Fruit fly (Drosophila melanogaster): Measurements from ENCODE around the gene Sec16.

The Sec16 gene

dm6 chrX:12631317-12632156 lies 35.7 kb downstream of the Sec16 start, which contains the start of gene Tomosyn (continued):
- TF ChIP-seq CG13123 (GFP tag; optimal IDR thresholded peaks at IDR 0.05), result peak; percentile 4
- TF ChIP-seq CG16779 (GFP tag; IDR thresholded peaks at IDR 0.05), result no peak
- no peak for TF ChIP-seq CG42726 (GFP tag; IDR thresholded peaks at IDR 0.05; ENCODE audit: partially characterized antibody)
- peak; percentile 71 for TF ChIP-seq CG14860 (GFP tag; IDR thresholded peaks at IDR 0.05; ENCODE audit: partially characterized antibody)
- TF ChIP-seq CG18764 (GFP tag; optimal IDR thresholded peaks at IDR 0.05), result peak; percentile 4
- peak; percentile 69 for TF ChIP-seq inv (GFP tag; IDR thresholded peaks at IDR 0.05; ENCODE audit: partially characterized antibody)
- peak; percentile 59 for TF ChIP-seq CG18262 (tag; optimal IDR thresholded peaks at IDR 0.05)
- TF ChIP-seq CG33557 (GFP tag; optimal IDR thresholded peaks at IDR 0.05), result peak; percentile 13
- TF ChIP-seq CG15479 (GFP tag; optimal IDR thresholded peaks at IDR 0.05), result no peak
- no peak for TF ChIP-seq luna (GFP tag; optimal IDR thresholded peaks at IDR 0.05)
- no peak for TF ChIP-seq sens-2 (GFP tag; IDR thresholded peaks at IDR 0.05)
- no peak for TF ChIP-seq TFAM (GFP tag; optimal IDR thresholded peaks at IDR 0.05)
- TF ChIP-seq ham (GFP tag; IDR thresholded peaks at IDR 0.05), result no peak
- 0 out of 2 replicates have a peak, but pooled peaks have one; percentile 15 for TF ChIP-seq CG6272 (GFP tag; IDR thresholded peaks at IDR 0.05)
- peak; percentile 41 for TF ChIP-seq CG30403 (GFP tag; optimal IDR thresholded peaks at IDR 0.05)
- TF ChIP-seq crol (GFP tag; IDR thresholded peaks at IDR 0.05), result peak; percentile 84
- TF ChIP-seq Ada2b (GFP tag; IDR thresholded peaks at IDR 0.05), result no peak
- no peak for TF ChIP-seq Aef1 (GFP tag; IDR thresholded peaks at IDR 0.05)
- TF ChIP-seq jumu (GFP tag; optimal IDR thresholded peaks at IDR 0.05), result peak; percentile 16
- no peak for TF ChIP-seq CG8944 (GFP tag; optimal IDR thresholded peaks at IDR 0.05)
- TF ChIP-seq gcm (GFP tag; optimal IDR thresholded peaks at IDR 0.05), result peak; percentile 25
- TF ChIP-seq twi (tag; optimal IDR thresholded peaks at IDR 0.05), result no peak
- no peak for TF ChIP-seq ap (GFP tag; IDR thresholded peaks at IDR 0.05)
- TF ChIP-seq lbe (GFP tag; optimal IDR thresholded peaks at IDR 0.05), result no peak
- peak; percentile 54 for TF ChIP-seq grau (tag; optimal IDR thresholded peaks at IDR 0.05)
- TF ChIP-seq CG12155 (GFP tag; optimal IDR thresholded peaks at IDR 0.05), result no peak
- no peak for TF ChIP-seq Oaz (GFP tag; IDR thresholded peaks at IDR 0.05)
- peak; percentile 69 for TF ChIP-seq gem (tag; optimal IDR thresholded peaks at IDR 0.05)
- peak; percentile 54 for TF ChIP-seq trem (tag; optimal IDR thresholded peaks at IDR 0.05)
- TF ChIP-seq CG15601 (tag; optimal IDR thresholded peaks at IDR 0.05), result no peak
- TF ChIP-seq NC2β (GFP tag; optimal IDR thresholded peaks at IDR 0.05), result peak; percentile 52
- no peak for TF ChIP-seq Gsc (GFP tag; IDR thresholded peaks at IDR 0.05)
- TF ChIP-seq Vsx1 (GFP tag; optimal IDR thresholded peaks at IDR 0.05), result no peak
- TF ChIP-seq Drgx (GFP tag; IDR thresholded peaks at IDR 0.05), result no peak
- no peak for TF ChIP-seq vfl (GFP tag; optimal IDR thresholded peaks at IDR 0.05)
- TF ChIP-seq salm (tag; optimal IDR thresholded peaks at IDR 0.05), result no peak
- peak; percentile 59 for TF ChIP-seq gfzf (GFP tag; optimal IDR thresholded peaks at IDR 0.05)
- TF ChIP-seq rib (GFP tag; IDR thresholded peaks at IDR 0.05), result no peak
- no peak for TF ChIP-seq CG11560 (tag; IDR thresholded peaks at IDR 0.05)
- peak; percentile 84 for TF ChIP-seq scrt (GFP tag; optimal IDR thresholded peaks at IDR 0.05)
- peak; percentile 0 for TF ChIP-seq CG12104 (GFP tag; optimal IDR thresholded peaks at IDR 0.05)
- no peak for TF ChIP-seq CG32772 (GFP tag; IDR thresholded peaks at IDR 0.05)
- TF ChIP-seq CG12391 (tag; optimal IDR thresholded peaks at IDR 0.05), result peak; percentile 61
- TF ChIP-seq CG14667 (GFP tag; IDR thresholded peaks at IDR 0.05), result no peak
- peak; percentile 58; the same call in 2 of the 3 replicates for TF ChIP-seq CG17361 (GFP tag; IDR thresholded peaks at IDR 0.05)
- no peak for TF ChIP-seq Atf-2 (GFP tag; optimal IDR thresholded peaks at IDR 0.05)
- peak; percentile 2 for TF ChIP-seq fu2 (GFP tag; optimal IDR thresholded peaks at IDR 0.05)
- TF ChIP-seq Usf (GFP tag; optimal IDR thresholded peaks at IDR 0.05), result no peak
- no peak for TF ChIP-seq CG17612 (GFP tag; IDR thresholded peaks at IDR 0.05)
- no peak for TF ChIP-seq CG10274 (GFP tag; optimal IDR thresholded peaks at IDR 0.05)
